Worm (Caenorhabditis elegans) whole organism, L3 larva: ENCODE results near the gene C29A12.1.

Source experiments
- elt-3 ChIP-seq, 3 experiments: fragments of 150-350 bp in 1 of 3; sonication (generic microtip) in 2 of 3; optimal IDR thresholded peaks; 2 replicates in 2 of 3; 4 replicates in 1 of 3; lab custom pipeline; 2014 to 2017; ENCODE audit warnings: missing biosample characterization in 3 of 3, missing genetic modification characterization in 3 of 3
- fos-1 ChIP-seq: fragments of 150-350 bp; optimal IDR thresholded peaks from 2 replicates; lab custom pipeline; 2014; ENCODE audit warnings: missing biosample characterization, missing genetic modification characterization
- nhr-237 ChIP-seq: fragments of 150-350 bp; optimal IDR thresholded peaks from 2 replicates; lab custom pipeline; 2014; ENCODE audit warnings: missing biosample characterization, missing genetic modification characterization
- nhr-77 ChIP-seq: fragments of 150-350 bp; optimal IDR thresholded peaks from 2 replicates; lab custom pipeline; 2014; ENCODE audit warnings: missing biosample characterization, missing genetic modification characterization
- unc-39 ChIP-seq: sonication (generic microtip); optimal IDR thresholded peaks from 4 replicates; lab custom pipeline; 2017; ENCODE audit warnings: missing biosample characterization, missing genetic modification characterization

DNA sequence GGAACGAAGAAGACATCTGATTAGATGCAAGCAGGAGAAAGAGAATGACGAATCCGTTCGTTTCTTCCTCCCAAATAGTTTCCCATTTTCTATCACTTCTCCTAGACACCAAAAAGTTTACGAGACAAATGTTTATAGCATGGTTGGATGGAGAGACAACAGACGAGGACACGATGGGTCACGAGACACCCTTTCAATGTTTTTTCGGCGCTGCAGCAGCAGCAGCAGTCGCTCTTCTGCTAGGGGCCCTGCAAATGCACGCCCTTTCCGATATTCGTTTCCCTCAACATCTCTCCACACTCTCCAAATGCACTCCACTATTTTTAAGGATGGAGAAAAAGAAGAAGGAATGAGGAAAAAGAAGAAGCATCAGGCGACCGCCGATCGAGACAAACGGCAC is 45.1 kb upstream of the C29A12.1 start:
- TF ChIP-seq nhr-237: no peak
- no peak for TF ChIP-seq elt-3 (tag; optimal IDR thresholded peaks at IDR 0.05; lab: Kevin White, UChicago)
- no peak for TF ChIP-seq fos-1 (tag; lab: Kevin White, UChicago)
- no peak for TF ChIP-seq nhr-77 (tag; lab: Kevin White, UChicago)
- TF ChIP-seq unc-39 (tag; lab: Kevin White, UChicago): no peak
